Worm (Caenorhabditis elegans) whole organism, L4 larva: Measurements from ENCODE around the gene acdh-7.

Experiments used
- ceh-28 ChIP-seq: fragments of 150-350 bp; optimal IDR thresholded peaks from 2 replicates; lab custom pipeline; 2014; ENCODE audit warnings: missing biosample characterization, missing genetic modification reagents, missing genetic modification characterization
- dmd-9 ChIP-seq: fragments of 200-800 bp; sonication (Bioruptor generic); IDR thresholded peaks from 2 replicates; pipeline ENCODE4 v1.3.6; 2022; ENCODE audit warnings: missing genetic modification reagents, missing genetic modification characterization, missing compliant biosample characterization
- mep-1 ChIP-seq: fragments of 150-350 bp; sonication (generic microtip); optimal IDR thresholded peaks from 3 replicates; lab custom pipeline; 2014; ENCODE audit warnings: missing biosample characterization, missing genetic modification characterization

ce11 chrX:17209265-17209664 lies 7.6 kb downstream of the acdh-7 start, which contains the start of gene T08G2.2:
- TF ChIP-seq mep-1 (no peak), ceh-28 (tag; lab: Kevin White, UChicago) (no peak), dmd-9 (GFP tag; lab: Robert Waterston, UW) (no peak)
